Worm (Caenorhabditis elegans) whole organism, L3 larva: ENCODE results near the gene dhs-21.

Experiments used
- ZK546.5 ChIP-seq: sonication (generic microtip); optimal IDR thresholded peaks from 2 replicates; lab custom pipeline; 2017; ENCODE audit warnings: missing biosample characterization, missing genetic modification characterization
- aly-2 ChIP-seq: fragments of 150-350 bp; optimal IDR thresholded peaks from 2 replicates; lab custom pipeline; 2014; ENCODE audit warnings: missing biosample characterization, missing genetic modification characterization
- ama-1 ChIP-seq: fragments of 150-350 bp; optimal IDR thresholded peaks from 2 replicates; lab custom pipeline; 2018
- ceh-16 ChIP-seq: sonication (generic microtip); optimal IDR thresholded peaks from 2 replicates; lab custom pipeline; 2017; ENCODE audit warnings: missing biosample characterization, missing genetic modification characterization
- ceh-28 ChIP-seq: fragments of 150-350 bp; optimal IDR thresholded peaks from 2 replicates; lab custom pipeline; 2014; ENCODE audit warnings: missing biosample characterization, missing genetic modification reagents, missing genetic modification characterization
- ceh-82 ChIP-seq: fragments of 150-350 bp; optimal IDR thresholded peaks from 2 replicates; lab custom pipeline; 2014; ENCODE audit warnings: missing biosample characterization, missing genetic modification characterization
- egl-27 ChIP-seq: sonication (generic microtip); optimal IDR thresholded peaks from 4 replicates; lab custom pipeline; 2017; ENCODE audit warnings: missing biosample characterization, missing genetic modification reagents, missing genetic modification characterization
- egl-5 ChIP-seq: fragments of 150-350 bp; optimal IDR thresholded peaks from 2 replicates; lab custom pipeline; 2017; ENCODE audit warnings: missing biosample characterization, missing genetic modification reagents, missing genetic modification characterization, inconsistent platforms
- elt-1 ChIP-seq: fragments of 150-350 bp; optimal IDR thresholded peaks from 2 replicates; lab custom pipeline; 2014; ENCODE audit warnings: missing biosample characterization, missing genetic modification characterization
- elt-2 ChIP-seq: sonication (generic microtip); optimal IDR thresholded peaks from 2 replicates; lab custom pipeline; 2016; ENCODE audit warnings: missing genetic modification reagents, mild to moderate bottlenecking, missing genetic modification characterization, missing compliant biosample characterization
- fkh-10 ChIP-seq: sonication (generic microtip); optimal IDR thresholded peaks from 2 replicates; lab custom pipeline; 2017; ENCODE audit warnings: missing biosample characterization, missing genetic modification reagents, missing genetic modification characterization
- fkh-2 ChIP-seq: fragments of 150-350 bp; optimal IDR thresholded peaks from 2 replicates; lab custom pipeline; 2014; ENCODE audit warnings: missing biosample characterization, missing genetic modification reagents, missing genetic modification characterization
- fos-1 ChIP-seq: fragments of 150-350 bp; optimal IDR thresholded peaks from 2 replicates; lab custom pipeline; 2014; ENCODE audit warnings: missing biosample characterization, missing genetic modification characterization
- hmg-11 ChIP-seq: sonication (generic microtip); optimal IDR thresholded peaks from 2 replicates; lab custom pipeline; 2016; ENCODE audit warnings: missing genetic modification characterization, missing compliant biosample characterization
- jun-1 ChIP-seq: fragments of 150-350 bp; optimal IDR thresholded peaks from 2 replicates; lab custom pipeline; 2014; ENCODE audit warnings: missing biosample characterization, missing genetic modification reagents, missing genetic modification characterization
- lin-15B ChIP-seq: fragments of 150-350 bp; optimal IDR thresholded peaks from 2 replicates; lab custom pipeline; 2014; ENCODE audit warnings: missing biosample characterization, missing genetic modification characterization
- lin-39 ChIP-seq: fragments of 150-350 bp; optimal IDR thresholded peaks from 2 replicates; lab custom pipeline; 2018; ENCODE audit warnings: missing biosample characterization, missing genetic modification reagents, missing genetic modification characterization
- lsy-12 ChIP-seq: sonication (generic microtip); optimal IDR thresholded peaks from 2 replicates; lab custom pipeline; 2016; ENCODE audit warnings: mild to moderate bottlenecking, missing genetic modification characterization, missing compliant biosample characterization
- mdl-1 ChIP-seq: fragments of 150-350 bp; optimal IDR thresholded peaks from 2 replicates; lab custom pipeline; 2014; ENCODE audit warnings: missing biosample characterization, missing genetic modification characterization
- nhr-11 ChIP-seq: fragments of 150-350 bp; optimal IDR thresholded peaks from 2 replicates; lab custom pipeline; 2014; ENCODE audit warnings: missing biosample characterization, missing genetic modification characterization
- nhr-12 ChIP-seq: fragments of 150-350 bp; optimal IDR thresholded peaks from 2 replicates; lab custom pipeline; 2014; ENCODE audit warnings: missing biosample characterization, missing genetic modification characterization
- nhr-237 ChIP-seq: fragments of 150-350 bp; optimal IDR thresholded peaks from 2 replicates; lab custom pipeline; 2014; ENCODE audit warnings: missing biosample characterization, missing genetic modification characterization
- nhr-25 ChIP-seq: sonication (generic microtip); optimal IDR thresholded peaks from 2 replicates; lab custom pipeline; 2017; ENCODE audit warnings: missing biosample characterization, missing genetic modification characterization
- nhr-43 ChIP-seq: sonication (generic microtip); optimal IDR thresholded peaks from 2 replicates; lab custom pipeline; 2016; ENCODE audit warnings: mild to moderate bottlenecking, missing genetic modification characterization, missing compliant biosample characterization; ENCODE audit not compliant: poor library complexity, severe bottlenecking
- nhr-77 ChIP-seq: fragments of 150-350 bp; optimal IDR thresholded peaks from 2 replicates; lab custom pipeline; 2014; ENCODE audit warnings: missing biosample characterization, missing genetic modification characterization
- pha-4 ChIP-seq: fragments of 150-350 bp; optimal IDR thresholded peaks from 2 replicates; lab custom pipeline; 2014; ENCODE audit warnings: missing biosample characterization, missing genetic modification reagents, missing genetic modification characterization
- pqm-1 ChIP-seq: fragments of 150-350 bp; optimal IDR thresholded peaks from 2 replicates; lab custom pipeline; 2017; ENCODE audit warnings: missing biosample characterization, missing genetic modification characterization, inconsistent platforms
- sea-2 ChIP-seq: fragments of 150-350 bp; sonication (generic microtip); optimal IDR thresholded peaks from 4 replicates; lab custom pipeline; 2014; ENCODE audit warnings: missing biosample characterization, missing genetic modification reagents, missing genetic modification characterization
- snpc-4 ChIP-seq: fragments of 150-350 bp; optimal IDR thresholded peaks from 2 replicates; lab custom pipeline; 2014; ENCODE audit warnings: missing biosample characterization, missing genetic modification characterization
- unc-39 ChIP-seq: sonication (generic microtip); optimal IDR thresholded peaks from 4 replicates; lab custom pipeline; 2017; ENCODE audit warnings: missing biosample characterization, missing genetic modification characterization
- zag-1 ChIP-seq: fragments of 150-350 bp; optimal IDR thresholded peaks from 2 replicates; lab custom pipeline; 2014; ENCODE audit warnings: missing biosample characterization, missing genetic modification characterization
- ztf-4 ChIP-seq: fragments of 150-350 bp; optimal IDR thresholded peaks from 2 replicates; lab custom pipeline; 2014; ENCODE audit warnings: missing biosample characterization, missing genetic modification characterization

The dhs-21 gene

DNA sequence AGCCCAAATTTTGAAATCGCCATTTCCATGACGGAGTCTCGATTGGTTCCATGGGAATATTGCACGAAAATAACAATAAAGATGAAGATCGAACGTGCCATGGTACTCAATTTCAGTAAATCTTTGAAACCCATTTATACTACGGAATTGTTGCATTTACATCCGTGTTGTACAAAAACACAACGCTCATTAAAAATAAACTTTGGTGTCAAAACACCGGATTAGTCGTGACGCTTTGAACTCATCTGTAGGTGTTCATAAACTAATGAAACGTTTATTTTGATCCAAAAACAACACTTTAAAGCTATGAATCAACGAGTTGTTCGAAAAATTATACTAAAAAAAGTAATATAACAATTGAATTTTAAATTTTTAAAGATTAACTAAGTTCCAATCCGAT is 19.3 kb downstream of the dhs-21 start, which contains the start of gene R11D1.4:
Gene R11D1.4, minus strand, starts transcription at position 101 of the 400 bp plus-strand sequence.
- TF ChIP-seq ceh-28 (tag; lab: Kevin White, UChicago) (no peak), jun-1 (no peak), nhr-12 (tag; lab: Kevin White, UChicago) (no peak), aly-2 (tag; lab: Kevin White, UChicago) (no peak), egl-27 (tag; lab: Kevin White, UChicago) (no peak), fkh-10 (GFP tag; lab: Kevin White, UChicago) (no peak), pha-4 (tag; lab: Kevin White, UChicago) (no peak), fos-1 (tag; lab: Kevin White, UChicago) (no peak), ama-1 (lab: Kevin White, UChicago) (no peak), ztf-4 (tag; lab: Kevin White, UChicago) (no peak), ceh-82 (tag; lab: Kevin White, UChicago) (no peak)

DNA sequence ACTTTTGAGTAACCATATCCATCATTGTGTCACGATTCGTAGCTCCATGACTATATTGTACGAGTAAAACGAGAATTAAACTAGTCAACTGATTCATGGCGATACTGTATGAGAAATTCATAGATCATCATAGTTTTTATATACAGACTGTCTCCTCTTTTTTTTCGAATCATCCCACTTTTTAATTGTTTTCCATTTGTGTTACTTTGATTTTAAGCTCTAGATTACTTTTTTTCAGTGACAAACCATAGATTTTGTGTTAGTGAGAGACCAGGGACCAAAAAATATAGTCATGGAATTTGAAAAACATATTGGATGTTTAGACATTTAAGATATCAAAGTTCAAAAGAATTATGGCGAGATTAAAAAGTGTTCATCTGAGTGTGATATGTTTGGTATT is 21.4 kb downstream of the dhs-21 start, which contains the start of gene R11D1.3:
Gene R11D1.3, minus strand, starts transcription at position 101 of the 400 bp plus-strand sequence.
- no peak for TF ChIP-seq ceh-82 (tag; lab: Kevin White, UChicago)
- TF ChIP-seq ceh-16 (tag; lab: Kevin White, UChicago): no peak
- TF ChIP-seq hmg-11 (tag; lab: Kevin White, UChicago): no peak
- TF ChIP-seq fkh-2 (tag; lab: Kevin White, UChicago): no peak
- no peak for TF ChIP-seq snpc-4 (tag; lab: Kevin White, UChicago)

DNA sequence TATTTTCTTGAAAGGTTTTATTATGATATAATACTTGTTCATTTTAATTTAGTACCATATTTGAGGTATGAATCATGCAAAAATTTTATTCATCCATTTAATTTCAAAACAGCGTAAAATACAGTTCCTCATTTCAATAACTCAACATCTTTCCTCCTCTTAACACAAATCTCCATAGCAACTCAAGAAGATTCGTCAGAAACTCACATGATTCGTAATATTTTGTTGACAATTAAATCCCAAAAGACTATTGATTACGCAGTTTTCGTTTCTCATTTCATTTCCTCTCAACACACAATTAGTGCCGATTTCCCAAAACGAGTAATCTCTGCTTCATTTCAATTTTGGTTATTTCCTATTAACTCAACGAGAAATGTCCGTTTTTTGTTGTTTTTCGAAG is 25.1 kb downstream of the dhs-21 start, which contains the start of gene R11D1.2:
Gene R11D1.2, plus strand, starts transcription at position 301 of the 400 bp plus-strand sequence.
- TF ChIP-seq aly-2 (tag; lab: Kevin White, UChicago) (no peak), ceh-28 (tag; lab: Kevin White, UChicago) (no peak), ztf-4 (tag; lab: Kevin White, UChicago) (no peak), fkh-10 (GFP tag; lab: Kevin White, UChicago) (no peak), nhr-43 (tag; lab: Kevin White, UChicago) (no peak), fos-1 (tag; lab: Kevin White, UChicago) (no peak), snpc-4 (tag; lab: Kevin White, UChicago) (no peak), unc-39 (tag; lab: Kevin White, UChicago) (no peak), elt-1 (tag; lab: Kevin White, UChicago) (no peak), lin-15B (tag; lab: Kevin White, UChicago) (no peak), fkh-2 (tag; lab: Kevin White, UChicago) (no peak), elt-2 (tag; lab: Kevin White, UChicago) (no peak), egl-27 (tag; lab: Kevin White, UChicago) (no peak), lsy-12 (tag; lab: Kevin White, UChicago) (no peak), jun-1 (no peak), nhr-237 (no peak), nhr-11 (tag; lab: Kevin White, UChicago) (no peak)

DNA sequence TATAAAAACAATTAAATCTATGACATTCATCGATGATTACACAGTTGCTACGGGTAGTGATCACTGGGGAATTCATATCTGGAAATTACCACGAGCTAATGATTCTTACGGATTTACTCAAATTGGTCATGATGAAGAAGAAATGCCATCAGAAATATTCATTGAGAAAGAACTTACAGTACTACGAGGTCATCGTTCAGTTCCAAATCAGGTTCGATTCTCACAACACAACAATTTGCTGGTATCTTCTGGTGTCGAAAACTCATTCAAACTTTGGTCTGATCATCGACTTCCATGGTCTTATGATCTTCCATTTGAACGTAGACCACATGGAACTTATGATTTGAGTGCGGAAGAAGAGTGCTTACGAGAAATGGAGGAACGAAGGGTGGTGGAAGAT is 26.9 kb downstream of the dhs-21 start:
- TF ChIP-seq ama-1 (lab: Kevin White, UChicago) (no peak), egl-27 (tag; lab: Kevin White, UChicago) (no peak), ceh-82 (tag; lab: Kevin White, UChicago) (no peak)
- TF ChIP-seq, all 47 proteins: peak for 0

DNA sequence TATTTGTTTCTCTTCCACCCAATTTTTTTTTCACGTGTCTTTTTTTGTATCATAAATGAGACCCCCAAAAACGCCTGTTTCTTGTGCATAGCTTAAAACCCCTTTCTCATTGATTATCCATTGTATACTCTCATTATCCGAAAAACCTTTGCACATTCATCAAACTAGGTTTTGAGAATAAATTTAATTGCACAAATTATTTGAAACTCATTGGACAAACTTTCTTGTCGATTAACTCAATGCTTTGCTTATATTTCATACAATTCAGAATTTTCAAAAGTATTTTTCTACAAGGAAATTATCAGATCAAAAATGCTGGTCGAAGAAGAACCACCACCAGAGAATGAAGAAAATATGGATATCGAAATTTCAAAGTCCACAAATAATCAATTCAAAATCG is 29.4 kb downstream of the dhs-21 start, which contains the start of gene R11D1.1:
Gene R11D1.1, plus strand, starts transcription at position 301 of the 400 bp plus-strand sequence.
- TF ChIP-seq ZK546.5 (tag; lab: Kevin White, UChicago) (no peak), egl-5 (tag; lab: Kevin White, UChicago) (no peak), elt-2 (tag; lab: Kevin White, UChicago) (no peak), zag-1 (tag; lab: Kevin White, UChicago) (no peak), ztf-4 (tag; lab: Kevin White, UChicago) (no peak), hmg-11 (tag; lab: Kevin White, UChicago) (no peak), mdl-1 (tag; lab: Kevin White, UChicago) (no peak), lin-39 (tag; lab: Kevin White, UChicago) (no peak), fos-1 (tag; lab: Kevin White, UChicago) (no peak), jun-1 (no peak), ceh-82 (tag; lab: Kevin White, UChicago) (no peak), sea-2 (no peak), nhr-25 (no peak)

DNA sequence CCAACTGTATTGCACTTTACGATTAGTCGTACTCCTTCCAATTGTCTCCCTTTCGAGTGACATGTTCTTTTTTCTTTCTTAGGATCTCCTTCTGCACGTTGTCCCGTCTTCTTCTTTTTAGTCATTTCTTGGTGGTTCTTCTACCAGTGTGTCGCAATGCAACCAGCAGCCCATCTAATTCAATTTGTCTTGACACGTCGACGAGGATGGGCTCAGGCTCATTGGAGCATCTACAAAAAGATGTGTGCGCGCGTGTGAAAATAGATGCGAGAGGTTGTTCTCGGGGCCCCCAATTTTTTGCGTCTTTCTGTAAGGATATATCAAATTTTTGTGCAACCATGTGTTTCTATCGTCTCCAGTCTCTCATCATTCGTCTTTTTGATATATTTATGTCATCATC is 31.8 kb downstream of the dhs-21 start:
- TF ChIP-seq pqm-1 (tag; lab: Kevin White, UChicago) (no peak), nhr-237 (no peak), nhr-77 (tag; lab: Kevin White, UChicago) (no peak), ZK546.5 (tag; lab: Kevin White, UChicago) (no peak), aly-2 (tag; lab: Kevin White, UChicago) (no peak), hmg-11 (tag; lab: Kevin White, UChicago) (no peak), elt-2 (tag; lab: Kevin White, UChicago) (no peak), nhr-12 (tag; lab: Kevin White, UChicago) (no peak), nhr-11 (tag; lab: Kevin White, UChicago) (no peak)
